Fruit fly (Drosophila melanogaster) whole organism: Measurements from ENCODE around the gene CG5225.

ENCODE experiments used
- CG8478 ChIP-seq: fragments of >200 bp; optimal IDR thresholded peaks from 2 replicates; lab custom pipeline; 2018; ENCODE audit warnings: inconsistent platforms
- Dll ChIP-seq: fragments of >200 bp; optimal IDR thresholded peaks from 2 replicates; lab custom pipeline; 2017
- EcR ChIP-seq, 2 experiments: fragments of >200 bp; optimal IDR thresholded peaks; 2 replicates each; lab custom pipeline; 2017; ENCODE audit warnings: missing biosample characterization in 2 of 2, missing genetic modification characterization in 2 of 2, missing genetic modification reagents in 2 of 2
- pan ChIP-seq: fragments of >200 bp; optimal IDR thresholded peaks from 2 replicates; lab custom pipeline; 2017
- psq ChIP-seq: fragments of >200 bp; optimal IDR thresholded peaks from 2 replicates; lab custom pipeline; 2017
- usp ChIP-seq: fragments of >200 bp; optimal IDR thresholded peaks from 2 replicates; lab custom pipeline; 2017; ENCODE audit warnings: missing biosample characterization, missing genetic modification characterization, mixed read lengths

The CG5225 gene

DNA sequence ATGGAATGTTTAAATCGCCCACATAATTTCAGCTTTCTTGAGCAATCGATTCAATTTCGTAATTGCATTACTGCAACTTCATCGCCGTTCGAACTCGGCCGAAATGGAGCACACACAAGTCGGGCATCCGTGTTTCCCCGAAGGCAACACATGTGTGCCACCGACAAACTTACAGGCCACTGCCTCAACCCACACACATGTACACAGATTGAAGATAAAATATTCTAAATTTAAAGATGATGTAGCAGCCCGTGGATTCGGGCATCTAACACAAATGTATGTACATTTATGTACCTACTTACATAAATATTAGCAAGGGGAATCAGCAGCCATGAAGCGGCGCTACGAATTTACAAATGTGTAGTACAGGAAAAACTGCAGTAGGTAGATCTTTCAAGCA lies 37.6 kb downstream of the CG5225 start:
- TF ChIP-seq pan (lab: Kevin White, UChicago) (no peak), usp (no peak), CG8478 (no peak), EcR (GFP tag; optimal IDR thresholded peaks at IDR 0.05; lab: Kevin White, UChicago) (no peak), psq (lab: Kevin White, UChicago) (no peak), Dll (no peak)

DNA sequence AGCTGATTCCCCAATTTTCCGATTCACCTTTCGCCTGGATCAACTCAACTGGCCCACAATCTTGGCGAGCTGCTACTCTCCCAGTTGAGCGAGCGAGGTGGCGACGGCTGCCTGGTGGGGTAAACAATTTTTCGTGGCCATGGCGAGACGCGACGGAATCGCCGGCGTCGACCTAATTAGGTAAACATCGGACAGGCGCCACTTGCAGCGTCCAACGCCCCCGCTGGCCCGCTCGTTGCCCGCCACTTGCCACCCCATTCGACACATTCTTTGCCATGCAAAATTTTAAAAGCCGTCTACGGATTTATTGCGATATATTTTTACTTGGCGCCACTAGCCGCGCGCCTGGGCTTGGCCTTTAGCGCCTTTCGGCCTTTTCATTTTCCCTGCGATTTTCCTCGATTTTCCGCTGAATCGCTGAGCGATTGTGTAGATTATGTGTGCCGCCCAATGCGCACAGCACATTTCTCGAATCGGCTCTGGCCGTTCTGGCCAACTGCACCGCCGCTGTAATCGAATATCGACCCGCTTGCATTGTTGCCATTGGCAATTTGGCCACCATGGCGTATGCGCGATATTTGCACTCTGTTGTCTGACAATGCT lies 38.4 kb downstream of the CG5225 start:
- TF ChIP-seq Dll (no peak), EcR (GFP tag; optimal IDR thresholded peaks at IDR 0.05; lab: Kevin White, UChicago) (no peak), usp (no peak), CG8478 (no peak), pan (lab: Kevin White, UChicago) (no peak), psq (lab: Kevin White, UChicago) (no peak)

DNA sequence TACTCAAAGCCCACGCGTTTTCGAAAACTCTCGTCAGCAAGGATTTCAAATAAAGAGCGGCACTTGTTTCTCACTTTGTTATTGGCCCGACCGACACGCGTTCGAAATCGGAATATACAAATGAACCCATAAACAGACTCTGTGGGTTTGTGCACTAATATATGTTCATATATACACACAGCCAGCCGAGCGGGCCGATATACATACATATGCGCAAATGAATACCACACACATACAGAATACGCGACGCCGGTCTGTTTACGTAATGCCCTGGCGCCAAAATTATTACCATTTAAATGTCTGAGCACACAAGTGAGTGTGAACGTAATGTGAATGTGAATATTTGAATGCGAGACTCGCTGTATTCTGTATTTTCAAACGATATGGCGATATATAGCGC lies 39.2 kb downstream of the CG5225 start:
- TF ChIP-seq Dll (no peak), pan (lab: Kevin White, UChicago) (no peak), CG8478 (no peak), psq (lab: Kevin White, UChicago) (no peak), usp (no peak), EcR (GFP tag; optimal IDR thresholded peaks at IDR 0.05; lab: Kevin White, UChicago) (no peak)

DNA sequence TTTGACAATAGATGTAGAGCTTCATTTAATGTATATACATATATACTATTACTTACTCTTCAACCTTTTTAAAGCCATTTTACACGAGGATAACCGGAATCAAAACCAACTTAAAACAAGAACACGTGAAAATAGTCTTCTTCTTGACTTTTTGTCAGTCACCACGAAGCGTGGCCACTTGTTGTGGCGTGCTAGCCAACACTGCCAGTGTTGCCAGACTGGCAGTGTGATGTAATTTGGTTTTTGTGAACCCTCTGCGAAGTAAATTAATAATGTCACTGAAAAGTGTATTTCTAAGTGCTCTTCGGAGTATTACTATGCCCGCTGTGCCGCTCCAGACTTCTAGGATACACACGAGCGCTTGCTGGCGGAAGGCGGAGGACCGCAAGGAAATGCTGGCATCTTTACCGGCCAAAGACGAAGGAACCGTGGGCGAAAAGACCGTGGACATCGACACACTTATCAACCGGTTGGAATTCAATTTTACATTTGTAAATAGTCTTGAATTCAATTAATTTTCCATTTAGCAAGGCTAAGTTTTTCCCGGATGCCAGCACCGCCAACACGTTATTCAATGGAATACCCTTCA lies 44.1 kb downstream of the CG5225 start, which contains the start of the genes Ns1 and mRpS11:
TSS of gene Ns1 (minus strand) at position 150 of the 589 bp plus-strand sequence.
TSS of gene mRpS11 (plus strand) at position 207 of the 589 bp plus-strand sequence.
- no peak for TF ChIP-seq EcR (GFP tag; optimal IDR thresholded peaks at IDR 0.05; lab: Kevin White, UChicago)
- no peak for TF ChIP-seq pan (lab: Kevin White, UChicago)
- TF ChIP-seq usp = no peak
- TF ChIP-seq Dll = no peak
- no peak for TF ChIP-seq psq (lab: Kevin White, UChicago)

DNA sequence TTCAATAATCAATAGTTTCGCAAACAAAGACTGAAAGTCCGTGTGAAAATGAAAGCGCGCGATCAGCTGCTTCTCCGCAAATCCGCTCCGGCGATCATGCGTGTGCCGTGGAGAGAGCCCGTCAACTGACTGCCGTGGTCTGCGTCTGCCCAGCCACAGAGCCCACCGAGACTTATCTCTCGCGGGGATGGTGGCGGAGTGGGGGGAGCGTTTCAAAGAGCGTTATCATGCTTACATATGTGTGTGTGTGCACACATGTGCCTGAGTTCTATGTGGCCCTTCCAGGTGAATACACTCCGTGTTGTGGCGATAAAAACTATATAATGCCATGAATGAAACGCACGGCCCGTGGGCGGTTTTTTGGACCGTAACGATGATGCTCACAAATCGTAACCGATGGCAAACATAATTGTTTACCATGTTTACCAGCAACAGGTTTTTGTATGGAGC lies 49.5 kb downstream of the CG5225 start:
- peak in 1 of 2 experiments; percentile 33 for TF ChIP-seq EcR (GFP tag; optimal IDR thresholded peaks at IDR 0.05; lab: Kevin White, UChicago)
- TF ChIP-seq pan (lab: Kevin White, UChicago) = no peak

DNA sequence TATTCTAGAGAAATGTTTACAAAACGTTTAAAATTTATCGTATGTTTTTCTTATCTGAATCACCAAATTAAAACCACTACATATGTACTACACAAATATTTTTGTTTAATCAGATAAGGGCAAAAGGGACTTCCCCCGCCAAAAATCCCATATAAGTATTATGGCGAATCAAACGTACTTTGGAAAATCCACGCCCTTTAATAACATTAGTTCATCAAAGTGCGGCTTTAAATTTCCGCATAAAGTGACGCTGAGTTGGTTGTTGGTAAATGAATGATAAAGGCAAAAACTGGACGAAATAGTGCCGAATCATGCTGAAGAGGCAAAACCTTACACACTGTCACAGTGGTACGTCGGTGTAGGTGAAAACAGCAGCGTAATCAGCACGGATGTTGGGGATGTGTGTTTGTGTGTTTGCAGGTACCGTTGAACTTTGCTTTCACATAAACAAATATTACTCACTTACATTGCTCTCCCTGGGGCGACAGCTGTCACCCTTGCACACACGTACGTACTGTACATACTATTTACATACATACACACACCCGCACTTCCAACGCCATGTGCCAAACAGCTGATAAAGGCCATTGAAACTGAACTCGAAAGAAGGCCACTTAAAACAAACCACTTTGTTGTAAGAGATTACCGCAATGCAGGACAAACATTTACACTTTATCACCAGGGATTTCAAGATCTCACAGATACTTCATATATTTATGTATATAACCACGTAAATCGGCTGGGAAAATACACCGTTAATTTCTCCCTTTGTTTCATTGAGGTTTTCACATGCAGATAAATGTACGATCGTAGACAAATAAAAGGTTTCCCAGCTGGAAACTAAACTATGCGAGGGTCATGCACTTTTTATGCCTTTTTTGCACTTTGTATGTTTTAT lies 50.7 kb downstream of the CG5225 start:
- no peak for TF ChIP-seq CG8478
- TF ChIP-seq psq (lab: Kevin White, UChicago) = no peak
- TF ChIP-seq Dll = no peak
- TF ChIP-seq usp = no peak
- TF ChIP-seq EcR (GFP tag; optimal IDR thresholded peaks at IDR 0.05; lab: Kevin White, UChicago) = no peak
- no peak for TF ChIP-seq pan (lab: Kevin White, UChicago)

DNA sequence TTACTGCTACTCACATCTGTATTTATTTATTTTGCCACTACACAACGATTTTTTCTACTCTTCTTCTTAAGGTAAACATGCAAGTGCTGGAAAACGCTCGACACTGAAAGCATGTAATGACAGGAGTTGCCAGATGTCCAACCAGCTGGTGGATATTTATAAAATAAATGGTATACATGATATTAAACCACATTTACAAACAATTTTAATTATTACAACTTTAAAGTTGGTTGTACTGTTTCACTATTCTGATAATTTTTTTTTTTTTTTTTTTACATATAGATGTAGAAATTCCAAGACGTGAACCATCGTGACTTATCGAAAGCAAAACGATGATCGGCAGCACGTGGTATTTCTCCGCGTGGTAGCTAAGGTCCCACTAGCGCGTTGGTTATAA lies 51.4 kb downstream of the CG5225 start, which contains the start of the genes Keap1 and kuk:
TSS of gene Keap1 (minus strand) at position 87 of the 397 bp plus-strand sequence.
TSS of gene kuk (plus strand) at position 386 of the 397 bp plus-strand sequence.
- TF ChIP-seq Dll (no peak), CG8478 (no peak), usp (no peak), psq (lab: Kevin White, UChicago) (no peak), EcR (GFP tag; optimal IDR thresholded peaks at IDR 0.05; lab: Kevin White, UChicago) (no peak), pan (lab: Kevin White, UChicago) (no peak)
